Worm (Caenorhabditis elegans) whole organism, L4/young adult: ENCODE results near the gene gbf-1.
"Not testable (repeated sequence)": the region's sequence is repeated elsewhere in the genome, so short reads cannot be mapped to it uniquely, and the experiment has no call there.

Experiments used
- dao-5 ChIP-seq: sonication (generic microtip); optimal IDR thresholded peaks from 2 replicates; lab custom pipeline; 2016; ENCODE audit warnings: missing genotype, missing genetic modification characterization, moderate library complexity, missing compliant biosample characterization
- him-1 ChIP-seq: sonication (generic microtip); optimal IDR thresholded peaks from 2 replicates; lab custom pipeline; 2016; ENCODE audit warnings: missing genotype, missing genetic modification reagents, missing genetic modification characterization, missing compliant biosample characterization

DNA sequence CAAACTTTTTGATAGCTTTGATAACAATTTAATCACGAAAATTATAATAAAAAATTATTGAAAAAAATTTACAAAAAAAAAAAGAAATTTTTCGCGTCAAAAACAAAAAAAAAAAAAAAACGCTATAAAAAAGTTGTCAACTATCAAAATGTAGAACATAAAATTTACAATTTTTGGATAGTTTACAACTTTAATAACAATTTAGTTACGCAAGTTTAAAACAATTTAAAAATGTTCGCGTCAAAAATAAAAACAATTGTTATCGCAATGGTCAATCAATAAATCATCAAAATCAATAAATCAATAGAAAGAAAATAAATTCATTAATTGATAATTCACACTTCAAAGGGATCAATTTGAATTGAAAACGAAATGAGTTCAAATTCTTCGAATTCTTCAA lies 13.9 kb upstream of the gbf-1 start, which contains the start of gene C24H11.1:
- not testable (repeated sequence) for TF ChIP-seq him-1, dao-5 (tag; lab: Kevin White, UChicago)
